Worm (Caenorhabditis elegans): ENCODE data around the gene K06A4.7.

K06A4.7 gene

ce11 chrV:9506931-9507330 lies 15.6 kb upstream of the K06A4.7 start:
- TF ChIP-seq tbx-11 (GFP tag; IDR thresholded peaks at IDR 0.05) (no peak), hmg-4 (GFP tag; optimal IDR thresholded peaks at IDR 0.05) (no peak), aly-1 (tag; optimal IDR thresholded peaks at IDR 0.05) (no peak), ceh-13 (GFP tag; optimal IDR thresholded peaks at IDR 0.05) (no peak), hnd-1 (tag; optimal IDR thresholded peaks at IDR 0.05) (no peak), F13C5.2 (tag; optimal IDR thresholded peaks at IDR 0.05) (no peak), flt-1 (GFP tag; IDR thresholded peaks at IDR 0.05) (no peak), pes-1 (GFP tag; IDR thresholded peaks at IDR 0.05) (no peak), B0310.2 (tag; optimal IDR thresholded peaks at IDR 0.05) (no peak), ceh-36 (tag; optimal IDR thresholded peaks at IDR 0.05) (no peak), ets-7 (tag; optimal IDR thresholded peaks at IDR 0.05) (no peak)

DNA sequence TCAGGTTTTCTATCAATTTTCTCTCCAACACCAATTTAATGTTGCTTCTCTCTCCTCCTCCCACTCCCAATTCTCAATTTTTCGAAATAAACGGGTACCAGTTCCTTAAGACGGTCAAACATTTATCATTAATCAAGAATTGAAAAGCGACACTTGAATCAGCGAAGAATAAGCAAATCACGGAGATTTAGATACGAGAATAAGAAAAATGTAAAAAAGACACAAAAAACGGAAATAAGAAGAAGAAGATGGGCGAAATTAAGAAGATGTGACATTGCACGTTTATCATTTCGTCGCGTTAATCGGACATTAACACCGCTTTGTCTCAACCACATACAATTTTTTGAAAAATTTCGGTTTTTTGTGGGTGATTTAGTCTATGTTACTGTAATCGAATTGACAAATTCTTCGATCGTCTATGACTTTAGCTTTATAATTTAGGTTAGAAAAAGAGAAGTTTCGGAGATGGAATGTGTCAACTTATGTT lies 13.2 kb upstream of the K06A4.7 start, which contains the start of gene haao-1:
Gene haao-1, plus strand, starts transcription at position 437 of the 487 bp plus-strand sequence.
- TF ChIP-seq B0310.2 (tag; optimal IDR thresholded peaks at IDR 0.05) = no peak
- no peak for TF ChIP-seq hmbx-1 (tag; optimal IDR thresholded peaks at IDR 0.05)
- no peak for TF ChIP-seq ets-7 (tag; optimal IDR thresholded peaks at IDR 0.05)
- TF ChIP-seq tbx-11 (GFP tag; IDR thresholded peaks at IDR 0.05) = no peak
- TF ChIP-seq aly-1 (tag; optimal IDR thresholded peaks at IDR 0.05) = no peak
- TF ChIP-seq F13C5.2 (tag; optimal IDR thresholded peaks at IDR 0.05) = no peak
- TF ChIP-seq flt-1 (GFP tag; IDR thresholded peaks at IDR 0.05) = no peak
- TF ChIP-seq sea-1 (GFP tag; conservative IDR thresholded peaks at IDR 0.05) = no peak
- no peak for TF ChIP-seq ceh-36 (tag; optimal IDR thresholded peaks at IDR 0.05)
- TF ChIP-seq tbx-37 (GFP tag; conservative IDR thresholded peaks at IDR 0.05) = no peak
- TF ChIP-seq ceh-13 (GFP tag; optimal IDR thresholded peaks at IDR 0.05) = no peak
- TF ChIP-seq pes-1 (GFP tag; IDR thresholded peaks at IDR 0.05) = no peak
- TF ChIP-seq scrt-1 (GFP tag; IDR thresholded peaks at IDR 0.05) = no peak
- TF ChIP-seq hmg-4 (GFP tag; optimal IDR thresholded peaks at IDR 0.05) = no peak

DNA sequence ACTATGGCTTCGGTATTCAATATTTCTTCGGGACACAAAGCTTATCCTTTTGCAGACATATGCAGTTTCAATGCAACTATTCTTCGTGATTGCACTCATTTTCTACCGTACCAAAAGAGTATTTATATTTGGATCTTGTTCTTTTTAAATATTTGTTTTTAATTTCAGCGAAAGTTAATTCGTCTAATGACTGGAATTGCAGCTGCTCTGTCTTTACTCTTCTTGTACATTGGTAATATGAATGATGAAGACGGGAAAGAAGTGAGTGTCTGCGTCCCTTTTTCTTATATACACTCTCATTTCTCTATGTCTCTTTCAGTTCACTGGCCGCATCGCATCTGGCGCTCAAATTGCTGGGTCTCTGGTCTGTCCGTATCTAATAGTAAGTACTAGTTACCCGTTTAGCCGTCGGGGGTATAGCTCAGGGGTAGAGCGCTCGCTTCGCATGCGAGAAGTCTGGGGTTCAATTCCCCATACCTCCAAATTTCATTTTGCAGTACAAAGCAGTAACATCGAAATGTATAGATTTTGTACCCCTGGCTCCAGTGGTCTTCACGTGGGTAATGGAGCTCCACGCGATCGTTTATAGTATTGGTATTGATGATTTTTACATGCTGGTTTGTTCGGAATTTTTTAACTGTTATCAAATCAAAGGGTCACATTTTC lies 12.0 kb upstream of the K06A4.7 start:
- peak; percentile 96 for TF ChIP-seq hmg-4 (GFP tag; optimal IDR thresholded peaks at IDR 0.05)
- peak; percentile 91 for TF ChIP-seq F13C5.2 (tag; optimal IDR thresholded peaks at IDR 0.05)
- TF ChIP-seq hnd-1 (tag; optimal IDR thresholded peaks at IDR 0.05) = peak; percentile 87
- peak; percentile 93 for TF ChIP-seq B0310.2 (tag; optimal IDR thresholded peaks at IDR 0.05)
- TF ChIP-seq tbx-11 (GFP tag; IDR thresholded peaks at IDR 0.05) = peak; percentile 94
- TF ChIP-seq scrt-1 (GFP tag; IDR thresholded peaks at IDR 0.05) = peak; percentile 97
- no peak; the same call in 1 of the 2 replicates for TF ChIP-seq pes-1 (GFP tag; IDR thresholded peaks at IDR 0.05)
- TF ChIP-seq flt-1 (GFP tag; IDR thresholded peaks at IDR 0.05) = peak; percentile 96
- TF ChIP-seq tbx-37 (GFP tag; conservative IDR thresholded peaks at IDR 0.05) = peak; percentile 92
- TF ChIP-seq tra-4 (tag; optimal IDR thresholded peaks at IDR 0.05) = peak; percentile 75
- peak; percentile 91 for TF ChIP-seq aly-1 (tag; optimal IDR thresholded peaks at IDR 0.05)
- peak; percentile 91 for TF ChIP-seq ceh-36 (tag; optimal IDR thresholded peaks at IDR 0.05)
- peak; percentile 74 for TF ChIP-seq hmbx-1 (tag; optimal IDR thresholded peaks at IDR 0.05)
- no peak for TF ChIP-seq ama-1 (optimal IDR thresholded peaks at IDR 0.05)
- peak; percentile 96 for TF ChIP-seq sea-1 (GFP tag; conservative IDR thresholded peaks at IDR 0.05)
- peak; percentile 76 for TF ChIP-seq ets-7 (tag; optimal IDR thresholded peaks at IDR 0.05)
- peak; percentile 84 for TF ChIP-seq ceh-13 (GFP tag; optimal IDR thresholded peaks at IDR 0.05)

ce11 chrV:9500826-9501451 lies 9.6 kb upstream of the K06A4.7 start, which contains the start of gene swt-5:
swt-5 (plus strand) TSS chrV:9501401.
- no peak for TF ChIP-seq hnd-1 (tag; optimal IDR thresholded peaks at IDR 0.05)
- no peak for TF ChIP-seq flt-1 (GFP tag; IDR thresholded peaks at IDR 0.05)
- TF ChIP-seq tra-4 (tag; optimal IDR thresholded peaks at IDR 0.05) = no peak
- TF ChIP-seq tbx-11 (GFP tag; IDR thresholded peaks at IDR 0.05) = no peak
- no peak for TF ChIP-seq ama-1 (optimal IDR thresholded peaks at IDR 0.05)
- TF ChIP-seq hmbx-1 (tag; optimal IDR thresholded peaks at IDR 0.05) = no peak
- no peak for TF ChIP-seq ceh-36 (tag; optimal IDR thresholded peaks at IDR 0.05)
- no peak for TF ChIP-seq hmg-4 (GFP tag; optimal IDR thresholded peaks at IDR 0.05)

ce11 chrV:9499295-9499694 lies 8.0 kb upstream of the K06A4.7 start:
- TF ChIP-seq tra-4 (tag; optimal IDR thresholded peaks at IDR 0.05) (no peak), scrt-1 (GFP tag; IDR thresholded peaks at IDR 0.05) (no peak), F13C5.2 (tag; optimal IDR thresholded peaks at IDR 0.05) (no peak)

- TF ChIP-seq ama-1 (optimal IDR thresholded peaks at IDR 0.05) (no peak), sea-1 (GFP tag; conservative IDR thresholded peaks at IDR 0.05) (no peak), tra-4 (tag; optimal IDR thresholded peaks at IDR 0.05) (no peak), tbx-37 (GFP tag; conservative IDR thresholded peaks at IDR 0.05) (no peak)
Observed at ce11 chrV:9496742-9497141, 5.5 kb upstream of the K06A4.7 start, which contains the start of gene gsnl-1. gsnl-1 (plus strand) TSS chrV:9497042.

- no peak for TF ChIP-seq tbx-37 (GFP tag; conservative IDR thresholded peaks at IDR 0.05)
- TF ChIP-seq ama-1 (optimal IDR thresholded peaks at IDR 0.05) = no peak
- TF ChIP-seq scrt-1 (GFP tag; IDR thresholded peaks at IDR 0.05) = no peak
- no peak for TF ChIP-seq flt-1 (GFP tag; IDR thresholded peaks at IDR 0.05)
- TF ChIP-seq pes-1 (GFP tag; IDR thresholded peaks at IDR 0.05) = no peak
- TF ChIP-seq F13C5.2 (tag; optimal IDR thresholded peaks at IDR 0.05) = no peak
- TF ChIP-seq sea-1 (GFP tag; conservative IDR thresholded peaks at IDR 0.05) = no peak
- no peak for TF ChIP-seq ceh-36 (tag; optimal IDR thresholded peaks at IDR 0.05)
Observed at ce11 chrV:9492460-9492859, 1.2 kb upstream of the K06A4.7 start.

All from whole organism, early embryonic.